Fruit fly (Drosophila melanogaster) whole organism, pupa: ENCODE measurements around the gene CG42780.
A peak's percentile ranks its signal among the peaks of the same experiment; 100 is the strongest.

Source experiments
- CG10348 ChIP-seq: fragments of 200-800 bp; sonication (Bioruptor generic); IDR thresholded peaks from 2 replicates; pipeline ENCODE4 v1.3.6; 2022; ENCODE audit warnings: missing biosample characterization, missing genetic modification characterization
- CG12605 ChIP-seq: fragments of 200-800 bp; sonication (Bioruptor generic); IDR thresholded peaks from 2 replicates; pipeline ENCODE4 v1.3.6; 2022; ENCODE audit warnings: missing biosample characterization, missing genetic modification characterization
- CG13204 ChIP-seq: fragments of 200-800 bp; sonication (Bioruptor generic); optimal IDR thresholded peaks from 2 replicates; lab custom pipeline; 2018; ENCODE audit warnings: missing biosample characterization, mild to moderate bottlenecking, missing genetic modification characterization, moderate library complexity
- CG14655 ChIP-seq: fragments of 200-800 bp; sonication (Bioruptor generic); optimal IDR thresholded peaks from 3 replicates; lab custom pipeline; 2017; ENCODE audit warnings: mild to moderate bottlenecking, missing biosample characterization, missing genetic modification reagents, missing genetic modification characterization
- CG15710 ChIP-seq: fragments of 200-800 bp; sonication (Bioruptor generic); optimal IDR thresholded peaks from 2 replicates; lab custom pipeline; 2018; ENCODE audit warnings: missing biosample characterization, mild to moderate bottlenecking, missing genetic modification characterization, moderate library complexity
- CG17806 ChIP-seq: fragments of 200-800 bp; sonication (Bioruptor generic); optimal IDR thresholded peaks from 2 replicates; lab custom pipeline; 2018; ENCODE audit warnings: missing biosample characterization, mild to moderate bottlenecking, missing genetic modification characterization, moderate library complexity
- CG32121 ChIP-seq: fragments of 200-800 bp; sonication (Bioruptor generic); IDR thresholded peaks from 2 replicates; pipeline ENCODE4 v1.3.6; 2022; ENCODE audit warnings: missing biosample characterization, missing genetic modification characterization
- CG34367 ChIP-seq: fragments of 200-800 bp; sonication (Bioruptor generic); optimal IDR thresholded peaks from 2 replicates; lab custom pipeline; 2018; ENCODE audit warnings: missing biosample characterization, mild to moderate bottlenecking, missing genetic modification characterization
- CG4496 ChIP-seq: fragments of 200-800 bp; sonication (Bioruptor generic); IDR thresholded peaks from 3 replicates; pipeline ENCODE4 v1.3.6; 2022; ENCODE audit warnings: missing biosample characterization, missing genetic modification characterization
- CG8159 ChIP-seq: fragments of 200-800 bp; sonication (Bioruptor generic); optimal IDR thresholded peaks from 3 replicates; lab custom pipeline; 2018; ENCODE audit warnings: missing biosample characterization, mild to moderate bottlenecking, missing genetic modification characterization, moderate library complexity
- CG8301 ChIP-seq: fragments of 200-800 bp; sonication (Bioruptor generic); optimal IDR thresholded peaks from 2 replicates; lab custom pipeline; 2018; ENCODE audit warnings: missing biosample characterization, mild to moderate bottlenecking, missing genetic modification characterization
- CG9948 ChIP-seq: fragments of 200-800 bp; sonication (Bioruptor generic); optimal IDR thresholded peaks from 2 replicates; lab custom pipeline; 2018; ENCODE audit warnings: missing biosample characterization, mild to moderate bottlenecking, missing genetic modification characterization, moderate library complexity
- D1 ChIP-seq: fragments of 200-800 bp; sonication (Bioruptor generic); optimal IDR thresholded peaks from 2 replicates; lab custom pipeline; 2018; ENCODE audit warnings: missing biosample characterization, mild to moderate bottlenecking, missing genetic modification characterization, moderate library complexity
- EcR ChIP-seq: fragments of 200-800 bp; sonication (Bioruptor generic); optimal IDR thresholded peaks from 3 replicates; lab custom pipeline; 2019; ENCODE audit warnings: missing biosample characterization, missing genetic modification characterization, mild to moderate bottlenecking, moderate library complexity, missing genetic modification reagents
- Ets98B ChIP-seq: fragments of 200-800 bp; sonication (Bioruptor generic); IDR thresholded peaks from 2 replicates; pipeline ENCODE4 v1.3.6; 2022; ENCODE audit warnings: missing biosample characterization, missing genetic modification characterization
- Pif1A ChIP-seq: fragments of 200-800 bp; sonication (Bioruptor generic); optimal IDR thresholded peaks from 3 replicates; lab custom pipeline; 2016; ENCODE audit warnings: missing biosample characterization, missing genetic modification characterization
- Pif1B ChIP-seq: fragments of 200-800 bp; sonication (Bioruptor generic); optimal IDR thresholded peaks from 3 replicates; lab custom pipeline; 2016; ENCODE audit warnings: missing biosample characterization, missing genetic modification characterization
- Snoo ChIP-seq: fragments of 200-800 bp; sonication (Bioruptor generic); optimal IDR thresholded peaks from 3 replicates; lab custom pipeline; 2017; ENCODE audit warnings: missing biosample characterization, mild to moderate bottlenecking, missing genetic modification characterization, inconsistent platforms
- fd96Ca ChIP-seq: fragments of 200-800 bp; sonication (Bioruptor generic); IDR thresholded peaks from 3 replicates; pipeline ENCODE4 v1.3.6; 2022; ENCODE audit warnings: missing biosample characterization, missing genetic modification characterization
- gl ChIP-seq: fragments of 200-800 bp; sonication (Bioruptor generic); optimal IDR thresholded peaks from 2 replicates; lab custom pipeline; 2018; ENCODE audit warnings: missing biosample characterization, mild to moderate bottlenecking, missing genetic modification characterization
- rn ChIP-seq: fragments of 200-800 bp; sonication (Bioruptor generic); IDR thresholded peaks from 2 replicates; pipeline ENCODE4 v1.3.6; 2022; ENCODE audit warnings: missing biosample characterization, missing genetic modification characterization

Gene CG42780

dm6 chrX:7293133-7293873 is 38.7 kb downstream of the CG42780 start:
- TF ChIP-seq CG32121 (GFP tag; lab: Robert Waterston, UW) (peak; percentile 88), CG10348 (GFP tag; lab: Robert Waterston, UW) (peak; percentile 71), EcR (GFP tag; lab: Kevin White, UChicago) (no peak), CG9948 (tag; lab: Kevin White, UChicago) (peak; percentile 85), CG8301 (tag; lab: Kevin White, UChicago) (peak; percentile 81), Ets98B (GFP tag; lab: Robert Waterston, UW) (peak; percentile 91), CG13204 (GFP tag; lab: Kevin White, UChicago) (peak; percentile 67), fd96Ca (GFP tag; lab: Robert Waterston, UW) (peak; percentile 93), CG4496 (GFP tag; lab: Robert Waterston, UW) (peak; percentile 95), CG17806 (tag; lab: Kevin White, UChicago) (peak; percentile 90), CG8159 (tag; lab: Kevin White, UChicago) (peak; percentile 89), Snoo (tag; lab: Kevin White, UChicago) (peak; percentile 80), CG15710 (peak; percentile 91), Pif1A (GFP tag; lab: Kevin White, UChicago) (peak; percentile 84), CG34367 (peak; percentile 90), rn (peak; percentile 82), Pif1B (GFP tag; lab: Kevin White, UChicago) (peak; percentile 86), CG14655 (peak; percentile 84), D1 (tag; lab: Kevin White, UChicago) (peak; percentile 65), gl (tag; lab: Kevin White, UChicago) (peak; percentile 80), CG12605 (GFP tag; lab: Robert Waterston, UW) (peak; percentile 85)

- TF ChIP-seq fd96Ca (GFP tag; lab: Robert Waterston, UW) (0 out of 3 replicates have a peak, but pooled peaks have one; percentile 47), D1 (tag; lab: Kevin White, UChicago) (peak; percentile 1), rn (no peak), CG4496 (GFP tag; lab: Robert Waterston, UW) (peak; percentile 69; the same call in 2 of the 3 replicates), Pif1A (GFP tag; lab: Kevin White, UChicago) (peak; percentile 73), Ets98B (GFP tag; lab: Robert Waterston, UW) (peak; percentile 59), CG32121 (GFP tag; lab: Robert Waterston, UW) (peak; percentile 47), CG14655 (peak; percentile 83), CG13204 (GFP tag; lab: Kevin White, UChicago) (peak; percentile 60), CG10348 (GFP tag; lab: Robert Waterston, UW) (no peak), gl (tag; lab: Kevin White, UChicago) (peak; percentile 36), CG17806 (tag; lab: Kevin White, UChicago) (peak; percentile 76), CG34367 (peak; percentile 54), Snoo (tag; lab: Kevin White, UChicago) (peak; percentile 63), EcR (GFP tag; lab: Kevin White, UChicago) (no peak), CG8301 (tag; lab: Kevin White, UChicago) (peak; percentile 72), Pif1B (GFP tag; lab: Kevin White, UChicago) (peak; percentile 82), CG8159 (tag; lab: Kevin White, UChicago) (peak; percentile 86), CG9948 (tag; lab: Kevin White, UChicago) (peak; percentile 77), CG15710 (peak; percentile 83), CG12605 (GFP tag; lab: Robert Waterston, UW) (peak; percentile 66; the same call in 1 of the 2 replicates)
Observed at dm6 chrX:7291850-7292499, 40.0 kb downstream of the CG42780 start.

- peak; percentile 22 for TF ChIP-seq CG9948 (tag; lab: Kevin White, UChicago)
- TF ChIP-seq CG12605 (GFP tag; lab: Robert Waterston, UW) = no peak; the same call in 1 of the 2 replicates
- no peak for TF ChIP-seq Ets98B (GFP tag; lab: Robert Waterston, UW)
- TF ChIP-seq CG4496 (GFP tag; lab: Robert Waterston, UW) = peak; percentile 28; the same call in 1 of the 3 replicates
- peak; percentile 59 for TF ChIP-seq CG13204 (GFP tag; lab: Kevin White, UChicago)
- no peak for TF ChIP-seq CG8301 (tag; lab: Kevin White, UChicago)
- TF ChIP-seq Pif1B (GFP tag; lab: Kevin White, UChicago) = peak; percentile 9
- no peak for TF ChIP-seq CG32121 (GFP tag; lab: Robert Waterston, UW)
- TF ChIP-seq rn = no peak
- TF ChIP-seq CG17806 (tag; lab: Kevin White, UChicago) = peak; percentile 7
- no peak for TF ChIP-seq fd96Ca (GFP tag; lab: Robert Waterston, UW)
- peak; percentile 59 for TF ChIP-seq CG34367
- no peak for TF ChIP-seq CG14655
- no peak for TF ChIP-seq CG10348 (GFP tag; lab: Robert Waterston, UW)
- TF ChIP-seq CG15710 = peak; percentile 56
- TF ChIP-seq EcR (GFP tag; lab: Kevin White, UChicago) = peak; percentile 33
- peak; percentile 3 for TF ChIP-seq D1 (tag; lab: Kevin White, UChicago)
- peak; percentile 66 for TF ChIP-seq gl (tag; lab: Kevin White, UChicago)
- peak; percentile 38 for TF ChIP-seq Pif1A (GFP tag; lab: Kevin White, UChicago)
- peak; percentile 5 for TF ChIP-seq CG8159 (tag; lab: Kevin White, UChicago)
- peak; percentile 3 for TF ChIP-seq Snoo (tag; lab: Kevin White, UChicago)
Observed at dm6 chrX:7290811-7291515, 41.0 kb downstream of the CG42780 start, which contains the start of gene unc-119. Gene unc-119 (minus strand): TSS chrX:7291298.
